Worm (Caenorhabditis elegans): ENCODE measurements around the gene sra-38.

Gene sra-38

DNA sequence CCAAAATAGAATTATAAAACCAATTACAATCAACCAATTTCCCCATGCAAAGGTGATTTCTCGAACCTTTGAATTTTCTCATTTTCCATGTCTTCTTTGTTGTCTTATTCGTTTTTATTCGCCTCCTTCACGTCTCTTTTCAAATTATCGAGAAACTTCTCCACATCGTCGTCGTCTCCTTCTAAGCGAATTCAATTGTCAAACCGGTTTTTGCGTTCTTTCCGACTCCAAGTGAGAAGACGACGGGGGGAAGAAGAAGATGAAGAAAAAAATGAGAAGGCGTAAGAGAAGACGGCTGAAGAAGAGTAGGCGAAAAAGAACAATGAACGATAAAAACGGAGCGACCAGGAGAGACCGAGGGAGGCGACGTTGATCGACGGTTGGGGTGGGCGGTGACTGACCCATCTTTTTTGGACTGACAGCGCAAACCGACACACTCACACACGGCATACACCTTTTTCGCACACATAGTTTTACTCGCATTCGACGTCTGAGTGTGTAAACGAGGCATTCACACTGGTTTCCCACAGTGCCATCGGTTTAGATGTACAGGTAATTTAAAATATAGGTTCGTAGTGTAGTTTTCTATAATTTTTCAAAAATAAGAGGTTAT is 20.5 kb upstream of the sra-38 start (continued):
- TF ChIP-seq C34B4.2 (tag; optimal IDR thresholded peaks at IDR 0.05) (no peak), fkh-8 (tag; optimal IDR thresholded peaks at IDR 0.05) (no peak), unc-86 (tag; optimal IDR thresholded peaks at IDR 0.05) (no peak), ceh-88 (GFP tag; IDR thresholded peaks at IDR 0.05) (no peak), lin-39 (tag; optimal IDR thresholded peaks at IDR 0.05) (no peak), aha-1 (tag; optimal IDR thresholded peaks at IDR 0.05) (no peak), lsy-2 (tag; optimal IDR thresholded peaks at IDR 0.05) (peak; percentile 19 to 65), grh-1 (GFP tag; IDR thresholded peaks at IDR 0.05) (peak; percentile 99), nhr-71 (tag; optimal IDR thresholded peaks at IDR 0.05) (peak; percentile 80), ceh-8 (GFP tag; optimal IDR thresholded peaks at IDR 0.05) (no peak), lin-13 (GFP tag; optimal IDR thresholded peaks at IDR 0.05) (peak; percentile 56), F16B12.6 (tag; optimal IDR thresholded peaks at IDR 0.05) (no peak), swsn-7 (tag; optimal IDR thresholded peaks at IDR 0.05) (peak; percentile 55), skn-1 (tag; optimal IDR thresholded peaks at IDR 0.05) (no peak), nhr-237 (tag; optimal IDR thresholded peaks at IDR 0.05) (no peak), nhr-77 (tag; optimal IDR thresholded peaks at IDR 0.05) (peak; percentile 16), nhr-20 (tag; optimal IDR thresholded peaks at IDR 0.05) (peak; percentile 88), hlh-4 (tag; optimal IDR thresholded peaks at IDR 0.05) (no peak), egl-27 (tag; optimal IDR thresholded peaks at IDR 0.05) (no peak), isw-1 (GFP tag; IDR thresholded peaks at IDR 0.05) (no peak), xbp-1 (tag; optimal IDR thresholded peaks at IDR 0.05) (peak; percentile 50), pag-3 (tag; optimal IDR thresholded peaks at IDR 0.05; ENCODE audit: borderline replicate concordance, insufficient read depth) (no peak), lin-14 (GFP tag; optimal IDR thresholded peaks at IDR 0.05) (peak; percentile 92), ceh-63 (GFP tag; optimal IDR thresholded peaks at IDR 0.05) (no peak), nhr-28 (tag; optimal IDR thresholded peaks at IDR 0.05) (no peak), unc-98 (GFP tag; IDR thresholded peaks at IDR 0.05) (no peak), sox-4 (tag; optimal IDR thresholded peaks at IDR 0.05) (no peak), mep-1 (tag; optimal IDR thresholded peaks at IDR 0.05) (peak; percentile 82), unc-30 (tag; optimal IDR thresholded peaks at IDR 0.05) (no peak), zag-1 (tag; optimal IDR thresholded peaks at IDR 0.05) (no peak), ama-1 (optimal IDR thresholded peaks at IDR 0.05) (no peak), egl-13 (tag; optimal IDR thresholded peaks at IDR 0.05) (no peak), dpl-1 (GFP tag; optimal IDR thresholded peaks at IDR 0.05) (peak; percentile 3 to 28 (median 18)), aly-2 (tag; optimal IDR thresholded peaks at IDR 0.05) (no peak), ztf-11 (tag; optimal IDR thresholded peaks at IDR 0.05) (no peak), vab-15 (tag; optimal IDR thresholded peaks at IDR 0.05) (no peak), tlp-1 (tag; optimal IDR thresholded peaks at IDR 0.05) (no peak), lin-35 (GFP tag; optimal IDR thresholded peaks at IDR 0.05) (peak in 1 of 2 experiments; percentile 59), lir-3 (tag; optimal IDR thresholded peaks at IDR 0.05; ENCODE audit: poor library complexity) (no peak), nhr-85 (tag) (peak; percentile 98), nhr-84 (tag; optimal IDR thresholded peaks at IDR 0.05) (no peak), ces-1 (GFP tag; optimal IDR thresholded peaks at IDR 0.05) (no peak), lin-15B (tag; optimal IDR thresholded peaks at IDR 0.05) (no peak), hpl-2 (GFP tag; optimal IDR thresholded peaks at IDR 0.05) (peak; percentile 30), C16A3.4 (tag; optimal IDR thresholded peaks at IDR 0.05) (peak; percentile 64), unc-130 (tag; optimal IDR thresholded peaks at IDR 0.05) (no peak)

Measured in whole organism, L1 larva.